Fruit fly (Drosophila melanogaster) whole organism, prepupa: Measurements from ENCODE around the gene SdicC.

ENCODE experiments used
- CG1621 ChIP-seq: fragments of 200-800 bp; sonication (Bioruptor generic); optimal IDR thresholded peaks from 3 replicates; lab custom pipeline; 2018; ENCODE audit warnings: missing biosample characterization, mild to moderate bottlenecking, missing genetic modification characterization
- CG16779 ChIP-seq: fragments of 200-800 bp; sonication (Bioruptor generic); optimal IDR thresholded peaks from 3 replicates; lab custom pipeline; 2017; ENCODE audit warnings: missing biosample characterization, mild to moderate bottlenecking, missing genetic modification characterization
- CG34406 ChIP-seq: fragments of 200-800 bp; sonication (Bioruptor generic); optimal IDR thresholded peaks from 3 replicates; lab custom pipeline; 2016; ENCODE audit warnings: missing biosample characterization, missing genetic modification characterization
- CG8632 ChIP-seq: fragments of 200-800 bp; sonication (Bioruptor generic); optimal IDR thresholded peaks from 3 replicates; lab custom pipeline; 2016; ENCODE audit warnings: missing biosample characterization, missing genetic modification characterization
- Hr39 ChIP-seq: fragments of 200-800 bp; sonication (Bioruptor generic); optimal IDR thresholded peaks from 2 replicates; lab custom pipeline; 2016; ENCODE audit warnings: missing biosample characterization, missing genetic modification characterization
- Lpt ChIP-seq: fragments of 200-800 bp; sonication (Bioruptor generic); optimal IDR thresholded peaks from 3 replicates; lab custom pipeline; 2016; ENCODE audit warnings: missing biosample characterization, missing genetic modification characterization
- Met ChIP-seq: fragments of 200-800 bp; sonication (Bioruptor generic); optimal IDR thresholded peaks from 3 replicates; lab custom pipeline; 2016; ENCODE audit warnings: missing biosample characterization, missing genetic modification characterization
- OdsH ChIP-seq: fragments of 200-800 bp; sonication (Bioruptor generic); optimal IDR thresholded peaks from 3 replicates; lab custom pipeline; 2016; ENCODE audit warnings: missing biosample characterization, missing genetic modification characterization
- Sox102F ChIP-seq: fragments of 200-800 bp; sonication (Bioruptor generic); optimal IDR thresholded peaks from 2 replicates; lab custom pipeline; 2016; ENCODE audit warnings: missing biosample characterization, mild to moderate bottlenecking, missing genetic modification characterization
- Sox15 ChIP-seq: fragments of 200-800 bp; sonication (Bioruptor generic); optimal IDR thresholded peaks from 3 replicates; lab custom pipeline; 2016; ENCODE audit warnings: missing biosample characterization, missing genetic modification characterization
- dsx ChIP-seq: fragments of 200-800 bp; optimal IDR thresholded peaks from 3 replicates; lab custom pipeline; 2019; ENCODE audit warnings: missing biosample characterization, mild to moderate bottlenecking, missing genetic modification characterization, moderate library complexity; ENCODE audit not compliant: poor library complexity, severe bottlenecking
- pdm3 ChIP-seq: fragments of 200-800 bp; sonication (Bioruptor generic); optimal IDR thresholded peaks from 3 replicates; lab custom pipeline; 2016; ENCODE audit warnings: missing biosample characterization, missing genetic modification characterization

DNA sequence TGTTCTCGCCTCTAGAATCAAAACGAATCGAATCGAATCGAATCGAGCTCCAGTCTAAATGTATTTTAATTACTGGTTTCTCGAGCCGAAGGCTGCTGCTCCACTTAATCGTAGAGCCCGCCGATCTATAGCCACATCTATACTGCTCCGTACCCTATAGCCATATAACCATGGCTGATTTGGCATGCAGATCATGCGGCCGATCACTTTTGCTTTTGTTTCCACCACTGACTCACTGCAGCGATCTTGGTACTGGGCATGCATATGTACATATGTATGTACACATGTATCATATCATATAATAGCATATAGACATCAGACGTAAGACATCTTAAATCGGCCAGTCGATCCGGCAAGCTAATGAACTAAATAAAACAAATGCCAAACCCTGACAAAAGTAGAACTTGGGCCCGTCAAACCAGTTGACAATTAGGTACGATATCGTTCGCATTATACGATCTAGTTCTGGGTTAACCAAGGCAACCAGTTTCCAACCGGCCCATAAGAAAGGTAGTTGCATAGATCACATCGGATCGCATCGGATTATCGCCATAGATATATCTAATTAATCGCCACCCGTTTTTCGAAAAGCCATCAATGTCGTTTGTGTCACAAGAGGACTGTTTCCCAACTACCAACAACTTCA, 28.3 kb upstream of the SdicC start:
- TF ChIP-seq Sox102F (GFP tag; lab: Kevin White, UChicago) (no peak), pdm3 (GFP tag; lab: Kevin White, UChicago) (no peak), Hr39 (GFP tag; lab: Kevin White, UChicago) (no peak), Sox15 (no peak), dsx (GFP tag; lab: Kevin White, UChicago) (no peak), Lpt (GFP tag; lab: Kevin White, UChicago) (no peak), Met (no peak), OdsH (GFP tag; lab: Kevin White, UChicago) (no peak), CG8632 (GFP tag; lab: Kevin White, UChicago) (no peak), CG1621 (no peak), CG34406 (GFP tag; lab: Kevin White, UChicago) (no peak), CG16779 (no peak)
